Worm (Caenorhabditis elegans) whole organism, midembryonic: ENCODE measurements around the gene Y37E11AL.2.

Experiments used
- T22C8.4 ChIP-seq: fragments of 200-800 bp; sonication (Bioruptor generic); IDR thresholded peaks from 2 replicates; pipeline ENCODE4 v1.3.6; 2022; ENCODE audit warnings: missing genetic modification characterization, missing compliant biosample characterization
- cog-1 ChIP-seq: sonication (generic microtip); optimal IDR thresholded peaks from 2 replicates; lab custom pipeline; 2016; ENCODE audit warnings: missing genetic modification characterization, missing compliant biosample characterization
- flt-1 ChIP-seq: fragments of 200-800 bp; sonication (Bioruptor generic); IDR thresholded peaks from 2 replicates; pipeline ENCODE4 v1.3.6; 2022; ENCODE audit warnings: missing genetic modification characterization, missing compliant biosample characterization
- med-1 ChIP-seq: sonication (generic microtip); optimal IDR thresholded peaks from 2 replicates; lab custom pipeline; 2017; ENCODE audit warnings: missing genetic modification characterization, mild to moderate bottlenecking, missing compliant biosample characterization, antibody characterized with exemption, missing genetic modification reagents; ENCODE audit not compliant: insufficient read depth
- ztf-23 ChIP-seq: fragments of 200-800 bp; sonication (Bioruptor generic); IDR thresholded peaks from 2 replicates; pipeline ENCODE4 v1.3.6; 2022; ENCODE audit warnings: missing genetic modification reagents, missing genetic modification characterization, missing compliant biosample characterization

- TF ChIP-seq ztf-23 (GFP tag; lab: Robert Waterston, UW) (no peak), cog-1 (tag; lab: Kevin White, UChicago) (no peak), med-1 (no peak), T22C8.4 (GFP tag; lab: Robert Waterston, UW) (no peak), flt-1 (no peak)
Observed at ce11 chrIV:3654823-3655222, 43.5 kb upstream of the Y37E11AL.2 start.
